Worm (Caenorhabditis elegans) whole organism, L3 larva: ENCODE measurements around the gene M153.3.

ENCODE experiments used
- R02D3.7 ChIP-seq: fragments of 150-350 bp; optimal IDR thresholded peaks from 2 replicates; lab custom pipeline; 2014; ENCODE audit warnings: missing biosample characterization, missing genetic modification characterization
- ZK546.5 ChIP-seq: sonication (generic microtip); optimal IDR thresholded peaks from 2 replicates; lab custom pipeline; 2017; ENCODE audit warnings: missing biosample characterization, missing genetic modification characterization
- ama-1 ChIP-seq: fragments of 150-350 bp; optimal IDR thresholded peaks from 2 replicates; lab custom pipeline; 2018
- ceh-16 ChIP-seq: sonication (generic microtip); optimal IDR thresholded peaks from 2 replicates; lab custom pipeline; 2017; ENCODE audit warnings: missing biosample characterization, missing genetic modification characterization
- ceh-28 ChIP-seq: fragments of 150-350 bp; optimal IDR thresholded peaks from 2 replicates; lab custom pipeline; 2014; ENCODE audit warnings: missing biosample characterization, missing genetic modification reagents, missing genetic modification characterization
- ceh-82 ChIP-seq: fragments of 150-350 bp; optimal IDR thresholded peaks from 2 replicates; lab custom pipeline; 2014; ENCODE audit warnings: missing biosample characterization, missing genetic modification characterization
- ceh-9 ChIP-seq: sonication (generic microtip); optimal IDR thresholded peaks from 2 replicates; lab custom pipeline; 2018; ENCODE audit warnings: missing biosample characterization, missing genetic modification characterization
- egl-27 ChIP-seq: sonication (generic microtip); optimal IDR thresholded peaks from 4 replicates; lab custom pipeline; 2017; ENCODE audit warnings: missing biosample characterization, missing genetic modification reagents, missing genetic modification characterization
- egl-5 ChIP-seq: fragments of 150-350 bp; optimal IDR thresholded peaks from 2 replicates; lab custom pipeline; 2017; ENCODE audit warnings: missing biosample characterization, missing genetic modification reagents, missing genetic modification characterization, inconsistent platforms
- elt-1 ChIP-seq: fragments of 150-350 bp; optimal IDR thresholded peaks from 2 replicates; lab custom pipeline; 2014; ENCODE audit warnings: missing biosample characterization, missing genetic modification characterization
- elt-3 ChIP-seq, 3 experiments: fragments of 150-350 bp in 1 of 3; sonication (generic microtip) in 2 of 3; optimal IDR thresholded peaks; 2 replicates in 2 of 3; 4 replicates in 1 of 3; lab custom pipeline; 2014 to 2017; ENCODE audit warnings: missing biosample characterization in 3 of 3, missing genetic modification characterization in 3 of 3
- eor-1 ChIP-seq, 2 experiments: fragments of 150-350 bp; optimal IDR thresholded peaks; 2 replicates each; lab custom pipeline; 2014 to 2018; ENCODE audit warnings: missing biosample characterization in 2 of 2, missing genetic modification characterization in 2 of 2
- fkh-10 ChIP-seq: sonication (generic microtip); optimal IDR thresholded peaks from 2 replicates; lab custom pipeline; 2017; ENCODE audit warnings: missing biosample characterization, missing genetic modification reagents, missing genetic modification characterization
- fos-1 ChIP-seq: fragments of 150-350 bp; optimal IDR thresholded peaks from 2 replicates; lab custom pipeline; 2014; ENCODE audit warnings: missing biosample characterization, missing genetic modification characterization
- hmg-11 ChIP-seq: sonication (generic microtip); optimal IDR thresholded peaks from 2 replicates; lab custom pipeline; 2016; ENCODE audit warnings: missing genetic modification characterization, missing compliant biosample characterization
- lin-15B ChIP-seq: fragments of 150-350 bp; optimal IDR thresholded peaks from 2 replicates; lab custom pipeline; 2014; ENCODE audit warnings: missing biosample characterization, missing genetic modification characterization
- lin-39 ChIP-seq: fragments of 150-350 bp; optimal IDR thresholded peaks from 2 replicates; lab custom pipeline; 2018; ENCODE audit warnings: missing biosample characterization, missing genetic modification reagents, missing genetic modification characterization
- lsy-12 ChIP-seq: sonication (generic microtip); optimal IDR thresholded peaks from 2 replicates; lab custom pipeline; 2016; ENCODE audit warnings: mild to moderate bottlenecking, missing genetic modification characterization, missing compliant biosample characterization
- mdl-1 ChIP-seq: fragments of 150-350 bp; optimal IDR thresholded peaks from 2 replicates; lab custom pipeline; 2014; ENCODE audit warnings: missing biosample characterization, missing genetic modification characterization
- mml-1 ChIP-seq: fragments of 150-350 bp; sonication (generic microtip); optimal IDR thresholded peaks from 3 replicates; lab custom pipeline; 2014; ENCODE audit warnings: missing biosample characterization, missing genetic modification characterization
- nfya-1 ChIP-seq: sonication (generic microtip); optimal IDR thresholded peaks from 2 replicates; lab custom pipeline; 2017; ENCODE audit warnings: missing genetic modification characterization, mild to moderate bottlenecking, missing compliant biosample characterization, antibody characterized with exemption, moderate library complexity; ENCODE audit not compliant: insufficient read depth
- nhr-11 ChIP-seq: fragments of 150-350 bp; optimal IDR thresholded peaks from 2 replicates; lab custom pipeline; 2014; ENCODE audit warnings: missing biosample characterization, missing genetic modification characterization
- nhr-12 ChIP-seq: fragments of 150-350 bp; optimal IDR thresholded peaks from 2 replicates; lab custom pipeline; 2014; ENCODE audit warnings: missing biosample characterization, missing genetic modification characterization
- nhr-23 ChIP-seq: fragments of 150-350 bp; optimal IDR thresholded peaks from 2 replicates; lab custom pipeline; 2014; ENCODE audit warnings: missing biosample characterization, missing genetic modification reagents, missing genetic modification characterization
- nhr-237 ChIP-seq: fragments of 150-350 bp; optimal IDR thresholded peaks from 2 replicates; lab custom pipeline; 2014; ENCODE audit warnings: missing biosample characterization, missing genetic modification characterization
- nhr-28 ChIP-seq: fragments of 150-350 bp; optimal IDR thresholded peaks from 2 replicates; lab custom pipeline; 2014; ENCODE audit warnings: missing biosample characterization, missing genetic modification characterization
- nhr-67 ChIP-seq: fragments of 150-350 bp; optimal IDR thresholded peaks from 2 replicates; lab custom pipeline; 2014; ENCODE audit warnings: missing biosample characterization, missing genetic modification characterization
- pha-4 ChIP-seq: fragments of 150-350 bp; optimal IDR thresholded peaks from 2 replicates; lab custom pipeline; 2014; ENCODE audit warnings: missing biosample characterization, missing genetic modification reagents, missing genetic modification characterization
- sea-2 ChIP-seq: fragments of 150-350 bp; sonication (generic microtip); optimal IDR thresholded peaks from 4 replicates; lab custom pipeline; 2014; ENCODE audit warnings: missing biosample characterization, missing genetic modification reagents, missing genetic modification characterization
- tbx-2 ChIP-seq: sonication (generic microtip); optimal IDR thresholded peaks from 2 replicates; lab custom pipeline; 2016; ENCODE audit warnings: mild to moderate bottlenecking, missing genetic modification characterization, missing compliant biosample characterization
- unc-39 ChIP-seq: sonication (generic microtip); optimal IDR thresholded peaks from 4 replicates; lab custom pipeline; 2017; ENCODE audit warnings: missing biosample characterization, missing genetic modification characterization
- unc-62 ChIP-seq: fragments of 150-350 bp; sonication (generic microtip); optimal IDR thresholded peaks from 4 replicates; lab custom pipeline; 2014; ENCODE audit warnings: missing biosample characterization, missing genetic modification reagents, missing genetic modification characterization
- zag-1 ChIP-seq: fragments of 150-350 bp; optimal IDR thresholded peaks from 2 replicates; lab custom pipeline; 2014; ENCODE audit warnings: missing biosample characterization, missing genetic modification characterization
- ztf-11 ChIP-seq: fragments of 150-350 bp; optimal IDR thresholded peaks from 2 replicates; lab custom pipeline; 2014; ENCODE audit warnings: missing biosample characterization, missing genetic modification characterization
- ztf-4 ChIP-seq: fragments of 150-350 bp; optimal IDR thresholded peaks from 2 replicates; lab custom pipeline; 2014; ENCODE audit warnings: missing biosample characterization, missing genetic modification characterization

M153.3 gene

ce11 chrX:12121285-12121684 is 21.4 kb upstream of the M153.3 start, which contains the start of gene lgc-17:
TSS of gene lgc-17 (plus strand) at chrX:12121585.
- TF ChIP-seq ceh-82 (tag; lab: Kevin White, UChicago) = no peak

ce11 chrX:12123152-12123551 is 19.5 kb upstream of the M153.3 start, which contains the start of gene T01H10.11:
TSS of gene T01H10.11 (plus strand) at chrX:12123452.
- TF ChIP-seq ceh-82 (tag; lab: Kevin White, UChicago) (no peak), R02D3.7 (tag; lab: Kevin White, UChicago) (no peak)

DNA sequence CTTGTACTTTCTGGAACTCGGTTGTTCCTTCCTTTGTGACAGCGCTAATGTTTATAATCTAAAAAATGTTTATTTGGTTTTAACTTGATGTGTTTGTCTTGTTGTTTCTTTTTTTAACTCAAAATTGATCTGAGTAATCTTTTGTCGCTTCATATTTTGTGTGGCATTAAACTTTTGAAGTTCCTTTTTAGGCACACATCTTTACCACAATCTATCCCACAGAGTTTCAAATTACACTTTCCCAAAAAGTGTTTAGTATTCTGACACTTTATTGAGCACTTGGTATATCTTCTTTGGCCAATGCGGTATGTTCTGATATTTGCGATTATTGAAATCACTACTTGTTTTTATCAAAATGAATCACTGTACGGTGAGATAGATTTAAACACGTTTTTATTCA is 17.4 kb upstream of the M153.3 start, which contains the start of gene lgc-18:
TSS of gene lgc-18 (plus strand) at position 301 of the 400 bp plus-strand sequence.
- TF ChIP-seq mdl-1 (no peak), ceh-82 (tag; lab: Kevin White, UChicago) (no peak), ZK546.5 (tag; lab: Kevin White, UChicago) (no peak), ceh-28 (no peak), elt-1 (no peak), nhr-23 (tag; lab: Kevin White, UChicago) (no peak), unc-62 (GFP tag; lab: Kevin White, UChicago) (no peak), lsy-12 (no peak), fos-1 (tag; lab: Kevin White, UChicago) (no peak), mml-1 (tag; lab: Kevin White, UChicago) (no peak), R02D3.7 (tag; lab: Kevin White, UChicago) (no peak), nhr-237 (tag; lab: Kevin White, UChicago) (no peak), sea-2 (no peak), zag-1 (tag; lab: Kevin White, UChicago) (no peak), lin-39 (no peak), pha-4 (no peak), egl-5 (tag; lab: Kevin White, UChicago) (no peak), elt-3 (tag; optimal IDR thresholded peaks at IDR 0.05; lab: Kevin White, UChicago) (no peak), ceh-16 (tag; lab: Kevin White, UChicago) (no peak), tbx-2 (no peak)

- TF ChIP-seq hmg-11 (tag; lab: Kevin White, UChicago) (no peak), lin-39 (no peak), ama-1 (no peak), ceh-9 (no peak), zag-1 (tag; lab: Kevin White, UChicago) (no peak), fkh-10 (GFP tag; lab: Kevin White, UChicago) (no peak), nfya-1 (tag; lab: Kevin White, UChicago) (no peak), ztf-4 (tag; lab: Kevin White, UChicago) (no peak), tbx-2 (no peak), mdl-1 (no peak), nhr-11 (tag; lab: Kevin White, UChicago) (no peak), pha-4 (no peak), nhr-67 (tag; lab: Kevin White, UChicago) (no peak), ceh-16 (tag; lab: Kevin White, UChicago) (no peak), nhr-28 (tag; lab: Kevin White, UChicago) (no peak)
- TF ChIP-seq, all 47 proteins: peak for 0
Observed at ce11 chrX:12141051-12141450, 1.6 kb upstream of the M153.3 start, which contains the start of gene lyst-1. TSS of gene lyst-1 (minus strand) at chrX:12141151.

- TF ChIP-seq nhr-12 = no peak
- no peak for TF ChIP-seq nhr-11 (tag; lab: Kevin White, UChicago)
- no peak for TF ChIP-seq lin-15B (tag; lab: Kevin White, UChicago)
- TF ChIP-seq ZK546.5 (tag; lab: Kevin White, UChicago) = no peak
- no peak for TF ChIP-seq mml-1 (tag; lab: Kevin White, UChicago)
- no peak for TF ChIP-seq ztf-11 (tag; lab: Kevin White, UChicago)
- no peak for TF ChIP-seq egl-27 (tag; lab: Kevin White, UChicago)
- no peak for TF ChIP-seq eor-1 (tag; optimal IDR thresholded peaks at IDR 0.05; lab: Kevin White, UChicago)
- no peak for TF ChIP-seq unc-39 (tag; lab: Kevin White, UChicago)
- TF ChIP-seq nhr-237 (tag; lab: Kevin White, UChicago) = no peak
- TF ChIP-seq, all 47 proteins: peak for 0
Observed at ce11 chrX:12143693-12144092, 1.0 kb downstream of the M153.3 start, which contains the start of gene M153.5. TSS of gene M153.5 (plus strand) at chrX:12143993.
